Fruit fly (Drosophila melanogaster): ENCODE measurements around the gene CG6908.
A peak's percentile ranks its signal among the peaks of the same experiment; 100 is the strongest.

The CG6908 gene

DNA sequence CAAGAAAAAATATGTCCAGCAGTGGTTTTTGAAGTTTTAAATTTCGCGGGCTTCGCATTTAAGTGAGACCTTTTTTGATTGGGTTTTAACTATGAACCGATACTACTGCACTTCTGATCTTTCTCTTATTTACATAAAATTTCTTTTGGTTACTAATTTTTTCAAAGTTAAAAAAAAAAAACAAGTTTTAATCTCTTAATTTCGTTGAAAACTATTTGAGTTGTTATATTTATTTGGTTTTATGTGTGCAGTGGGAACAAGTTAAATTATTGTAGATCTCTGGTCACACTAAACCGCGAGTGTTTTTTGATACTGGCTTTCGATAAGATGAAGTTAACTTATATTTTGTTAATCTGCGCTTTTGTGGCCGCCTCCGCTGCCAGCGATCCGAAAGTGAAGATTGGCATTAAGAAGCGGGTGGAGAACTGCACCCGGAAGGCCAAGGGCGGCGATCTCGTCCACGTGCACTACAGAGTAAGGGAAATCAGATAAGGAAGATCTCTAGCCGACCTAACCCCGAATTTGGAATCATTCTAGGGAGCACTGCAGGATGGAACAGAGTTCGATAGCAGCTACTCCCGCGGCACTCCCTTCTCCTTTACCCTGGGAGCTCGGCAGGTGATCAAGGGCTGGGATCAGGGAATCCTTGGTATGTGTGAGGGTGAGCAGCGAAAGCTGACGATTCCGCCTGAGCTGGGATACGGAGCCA lies 15.7 kb downstream of the CG6908 start, which contains the start of gene CG14715 (continued):
- TF ChIP-seq CG3726 (GFP tag; IDR thresholded peaks at IDR 0.05) (no peak), dmrt11E (tag; optimal IDR thresholded peaks at IDR 0.05) (peak; percentile 35), h (optimal IDR thresholded peaks at IDR 0.05) (no peak), ap (GFP tag; IDR thresholded peaks at IDR 0.05) (no peak), Drgx (GFP tag; IDR thresholded peaks at IDR 0.05) (no peak), CG16779 (GFP tag; IDR thresholded peaks at IDR 0.05) (no peak), CG12236 (GFP tag; optimal IDR thresholded peaks at IDR 0.05) (peak; percentile 9), exex (tag; optimal IDR thresholded peaks at IDR 0.05) (peak; percentile 10), CG10979 (tag; optimal IDR thresholded peaks at IDR 0.05) (peak; percentile 16), CG14014 (GFP tag; IDR thresholded peaks at IDR 0.05) (peak; percentile 13; the same call in 1 of the 2 replicates), dpn (GFP tag; optimal IDR thresholded peaks at IDR 0.05) (peak; percentile 42 to 52), jumu (GFP tag; optimal IDR thresholded peaks at IDR 0.05) (peak; percentile 45), tx (GFP tag; optimal IDR thresholded peaks at IDR 0.05) (peak; percentile 19), tup (GFP tag; optimal IDR thresholded peaks at IDR 0.05) (no peak), GATAe (GFP tag; conservative IDR thresholded peaks at IDR 0.05) (peak; percentile 52; the same call in 1 of the 2 replicates), Mrtf (GFP tag; IDR thresholded peaks at IDR 0.05) (no peak), Asciz (GFP tag; optimal IDR thresholded peaks at IDR 0.05) (no peak), CG16815 (GFP tag; optimal IDR thresholded peaks at IDR 0.05) (no peak), sc (optimal IDR thresholded peaks at IDR 0.05) (no peak), sc (GFP tag; optimal IDR thresholded peaks at IDR 0.05) (no peak), Fer3 (tag; optimal IDR thresholded peaks at IDR 0.05) (peak; percentile 3), nerfin-2 (GFP tag; IDR thresholded peaks at IDR 0.05; ENCODE audit: partially characterized antibody) (no peak), CG13287 (GFP tag; IDR thresholded peaks at IDR 0.05; ENCODE audit: partially characterized antibody) (peak; percentile 72), twi (tag; optimal IDR thresholded peaks at IDR 0.05) (no peak), CG2199 (GFP tag; IDR thresholded peaks at IDR 0.05) (no peak), CG30403 (GFP tag; optimal IDR thresholded peaks at IDR 0.05) (peak; percentile 72), CG11093 (GFP tag; IDR thresholded peaks at IDR 0.05) (no peak), yki (optimal IDR thresholded peaks at IDR 0.05) (no peak), CG42726 (GFP tag; IDR thresholded peaks at IDR 0.05; ENCODE audit: partially characterized antibody) (no peak), bsh (GFP tag; optimal IDR thresholded peaks at IDR 0.05) (peak in 1 of 2 experiments; percentile 20), wdn (GFP tag; IDR thresholded peaks at IDR 0.05) (no peak), NfI (GFP tag; optimal IDR thresholded peaks at IDR 0.05) (no peak), Oli (tag; optimal IDR thresholded peaks at IDR 0.05) (peak; percentile 12), Six4 (GFP tag; optimal IDR thresholded peaks at IDR 0.05) (no peak), CG4820 (GFP tag; optimal IDR thresholded peaks at IDR 0.05) (peak; percentile 19), CG9609 (GFP tag; optimal IDR thresholded peaks at IDR 0.05) (peak; percentile 34), Tbp (GFP tag; optimal IDR thresholded peaks at IDR 0.05) (no peak), pnt (GFP tag; optimal IDR thresholded peaks at IDR 0.05) (peak; percentile 55), hbn (GFP tag; IDR thresholded peaks at IDR 0.05; ENCODE audit: partially characterized antibody) (peak; percentile 37; the same call in 1 of the 2 replicates), Awh (GFP tag; IDR thresholded peaks at IDR 0.05) (no peak), CG34376 (GFP tag; optimal IDR thresholded peaks at IDR 0.05) (no peak), CG17829 (tag; optimal IDR thresholded peaks at IDR 0.05) (peak; percentile 28), nau (GFP tag; optimal IDR thresholded peaks at IDR 0.05) (no peak), az2 (GFP tag; optimal IDR thresholded peaks at IDR 0.05) (peak; percentile 50), CG13775 (GFP tag; optimal IDR thresholded peaks at IDR 0.05) (peak; percentile 45), gce (GFP tag; IDR thresholded peaks at IDR 0.05) (no peak), rib (GFP tag; IDR thresholded peaks at IDR 0.05) (no peak), slbo (GFP tag; IDR thresholded peaks at IDR 0.05) (peak; percentile 49; the same call in 1 of the 2 replicates), CG9215 (GFP tag; IDR thresholded peaks at IDR 0.05) (no peak), z (GFP tag; IDR thresholded peaks at IDR 0.05) (no peak), wek (GFP tag; optimal IDR thresholded peaks at IDR 0.05) (no peak)
